Fruit fly (Drosophila melanogaster) whole organism, embryonic: ENCODE data around the gene Rrp45.

Experiments
- Adf1 ChIP-seq: fragments of 200-800 bp; sonication (Bioruptor generic); IDR thresholded peaks from 2 replicates; pipeline ENCODE4 v1.3.6; 2022; ENCODE audit warnings: missing biosample characterization, missing genetic modification characterization
- CG10366 ChIP-seq: fragments of 200-800 bp; sonication (Bioruptor generic); IDR thresholded peaks from 2 replicates; pipeline ENCODE4 v1.3.6; 2022; ENCODE audit warnings: missing biosample characterization, missing genetic modification characterization
- CG10462 ChIP-seq: fragments of 200-800 bp; sonication (Bioruptor generic); optimal IDR thresholded peaks from 2 replicates; lab custom pipeline; 2016; ENCODE audit warnings: missing biosample characterization, missing genetic modification characterization
- CG11247 ChIP-seq: fragments of 200-800 bp; sonication (Bioruptor generic); IDR thresholded peaks from 2 replicates; pipeline ENCODE4 v1.3.6; 2022; ENCODE audit warnings: missing biosample characterization, missing genetic modification characterization
- CG11560 ChIP-seq: fragments of 200-800 bp; sonication (Bioruptor generic); IDR thresholded peaks from 3 replicates; pipeline ENCODE4 v1.3.6; 2022; ENCODE audit warnings: missing biosample characterization, missing genetic modification characterization
- CG1529 ChIP-seq: fragments of 200-800 bp; sonication (Bioruptor generic); optimal IDR thresholded peaks from 3 replicates; lab custom pipeline; 2018; ENCODE audit warnings: missing biosample characterization, missing genetic modification characterization
- CG16863 ChIP-seq: fragments of 200-800 bp; sonication (Bioruptor generic); optimal IDR thresholded peaks from 3 replicates; lab custom pipeline; 2016; ENCODE audit warnings: missing biosample characterization, missing genetic modification characterization
- CG17359 ChIP-seq: fragments of 200-800 bp; sonication (Bioruptor generic); optimal IDR thresholded peaks from 3 replicates; lab custom pipeline; 2018; ENCODE audit warnings: missing biosample characterization, mild to moderate bottlenecking, missing genetic modification characterization, moderate library complexity
- CG17802 ChIP-seq: fragments of 200-800 bp; sonication (Bioruptor generic); optimal IDR thresholded peaks from 2 replicates; lab custom pipeline; 2018; ENCODE audit warnings: missing biosample characterization, mild to moderate bottlenecking, missing genetic modification characterization, moderate library complexity
- CG18599 ChIP-seq: fragments of 200-800 bp; sonication (Bioruptor generic); optimal IDR thresholded peaks from 3 replicates; lab custom pipeline; 2017; ENCODE audit warnings: missing biosample characterization, missing genetic modification characterization, mild to moderate bottlenecking, moderate library complexity, missing genetic modification reagents
- CG2120 ChIP-seq: fragments of 200-800 bp; sonication (Bioruptor generic); optimal IDR thresholded peaks from 3 replicates; lab custom pipeline; 2016; ENCODE audit warnings: missing biosample characterization, missing genetic modification characterization
- CG30403 ChIP-seq: fragments of 200-800 bp; sonication (Bioruptor generic); optimal IDR thresholded peaks from 3 replicates; lab custom pipeline; 2016; ENCODE audit warnings: missing biosample characterization, missing genetic modification characterization
- CG4328 ChIP-seq: fragments of 200-800 bp; sonication (Bioruptor generic); optimal IDR thresholded peaks from 3 replicates; lab custom pipeline; 2017; ENCODE audit warnings: missing biosample characterization, missing genetic modification reagents, missing genetic modification characterization
- CG6272 ChIP-seq: fragments of 200-800 bp; sonication (Bioruptor generic); IDR thresholded peaks from 2 replicates; pipeline ENCODE4 v1.3.6; 2022; ENCODE audit warnings: missing biosample characterization, missing genetic modification characterization
- CG6813 ChIP-seq: fragments of 200-800 bp; sonication (Bioruptor generic); optimal IDR thresholded peaks from 2 replicates; lab custom pipeline; 2017; ENCODE audit warnings: missing biosample characterization, missing genetic modification characterization, mild to moderate bottlenecking, moderate library complexity, missing genetic modification reagents
- CG8290 ChIP-seq, 3 experiments: fragments of 200-800 bp; sonication (Bioruptor generic); optimal IDR thresholded peaks; 2 replicates each; lab custom pipeline; 2016 to 2019; ENCODE audit warnings: missing biosample characterization in 3 of 3, missing genetic modification characterization in 3 of 3, mild to moderate bottlenecking in 2 of 3, moderate library complexity in 1 of 3
- CG9727 ChIP-seq: fragments of 200-800 bp; sonication (Bioruptor generic); optimal IDR thresholded peaks from 3 replicates; lab custom pipeline; 2017; ENCODE audit warnings: missing biosample characterization, mild to moderate bottlenecking, missing genetic modification characterization
- CG9932 ChIP-seq: fragments of 200-800 bp; sonication (Bioruptor generic); IDR thresholded peaks from 2 replicates; pipeline ENCODE4 v1.3.6; 2022; ENCODE audit warnings: missing biosample characterization, missing genetic modification characterization
- CHES-1-like ChIP-seq: fragments of 200-800 bp; sonication (Bioruptor generic); optimal IDR thresholded peaks from 2 replicates; lab custom pipeline; 2016; ENCODE audit warnings: missing biosample characterization, missing genetic modification characterization
- CTCF ChIP-seq: fragments of 200-800 bp; sonication (Bioruptor generic); optimal IDR thresholded peaks from 2 replicates; lab custom pipeline; 2017; ENCODE audit warnings: missing biosample characterization, mild to moderate bottlenecking, missing genetic modification characterization, moderate library complexity
- CoRest ChIP-seq: fragments of 200-800 bp; sonication (Bioruptor generic); optimal IDR thresholded peaks from 3 replicates; lab custom pipeline; 2018; ENCODE audit warnings: missing biosample characterization, mild to moderate bottlenecking, missing genetic modification characterization, moderate library complexity
- Dbx ChIP-seq: fragments of 200-800 bp; sonication (Bioruptor generic); IDR thresholded peaks from 3 replicates; pipeline ENCODE4 v1.3.6; 2022; ENCODE audit warnings: missing biosample characterization, missing genetic modification characterization
- Fer3 ChIP-seq: fragments of 200-800 bp; sonication (Bioruptor generic); optimal IDR thresholded peaks from 2 replicates; lab custom pipeline; 2018; ENCODE audit warnings: missing biosample characterization, mild to moderate bottlenecking, missing genetic modification characterization, moderate library complexity
- HLH3B ChIP-seq: fragments of 200-800 bp; sonication (Bioruptor generic); IDR thresholded peaks from 2 replicates; pipeline ENCODE4 v1.3.6; 2022; ENCODE audit warnings: missing biosample characterization, missing genetic modification characterization
- MTF-1 ChIP-seq: fragments of 200-800 bp; sonication (Bioruptor generic); optimal IDR thresholded peaks from 2 replicates; lab custom pipeline; 2018; ENCODE audit warnings: missing biosample characterization, mild to moderate bottlenecking, missing genetic modification characterization, borderline replicate concordance
- Med ChIP-seq: fragments of 200-800 bp; sonication (Bioruptor generic); peaks from one replicate; lab custom pipeline; 2016; ENCODE audit warnings: missing biosample characterization, missing genetic modification characterization, mild to moderate bottlenecking, inconsistent platforms, moderate library complexity
- Myb ChIP-seq: fragments of 200-800 bp; sonication (Bioruptor generic); optimal IDR thresholded peaks from 2 replicates; lab custom pipeline; 2016; ENCODE audit warnings: missing biosample characterization, missing genetic modification characterization
- NK7.1 ChIP-seq: fragments of 200-800 bp; sonication (Bioruptor generic); optimal IDR thresholded peaks from 3 replicates; lab custom pipeline; 2016; ENCODE audit warnings: missing biosample characterization, missing genetic modification characterization
- Oli ChIP-seq: fragments of 200-800 bp; sonication (Bioruptor generic); optimal IDR thresholded peaks from 2 replicates; lab custom pipeline; 2018; ENCODE audit warnings: missing biosample characterization, mild to moderate bottlenecking, missing genetic modification characterization, moderate library complexity
- Opbp ChIP-seq: fragments of 200-800 bp; sonication (Bioruptor generic); IDR thresholded peaks from 3 replicates; pipeline ENCODE4 v1.3.6; 2022; ENCODE audit warnings: missing biosample characterization, missing genetic modification characterization; ENCODE audit not compliant: partially characterized antibody
- Stat92E ChIP-seq, 3 experiments: fragments of >200 bp in 2 of 3; fragments of 200-800 bp in 1 of 3; sonication (Bioruptor generic) in 1 of 3; optimal IDR thresholded peaks; 2 replicates each; lab custom pipeline; 2017 to 2019; ENCODE audit warnings: missing biosample characterization in 3 of 3, missing genetic modification characterization in 3 of 3, mild to moderate bottlenecking in 1 of 3, moderate library complexity in 1 of 3
- ab ChIP-seq: fragments of 200-800 bp; sonication (Bioruptor generic); optimal IDR thresholded peaks from 2 replicates; lab custom pipeline; 2016; ENCODE audit warnings: missing biosample characterization, missing genetic modification characterization
- bab2 ChIP-seq: fragments of 200-800 bp; sonication (Bioruptor generic); optimal IDR thresholded peaks from 2 replicates; lab custom pipeline; 2016; ENCODE audit warnings: missing biosample characterization, missing genetic modification characterization
- chinmo ChIP-seq: fragments of 200-800 bp; sonication (Bioruptor generic); IDR thresholded peaks from 4 replicates; pipeline ENCODE4 v1.3.6; 2022; ENCODE audit warnings: missing biosample characterization, missing genetic modification characterization; ENCODE audit not compliant: partially characterized antibody
- chm ChIP-seq: fragments of 200-800 bp; sonication (Bioruptor generic); IDR thresholded peaks from 2 replicates; pipeline ENCODE4 v1.3.6; 2022; ENCODE audit warnings: missing biosample characterization, missing genetic modification characterization
- ci ChIP-seq: fragments of 200-800 bp; sonication (Bioruptor generic); IDR thresholded peaks from 3 replicates; pipeline ENCODE4 v1.3.6; 2022; ENCODE audit warnings: missing biosample characterization, missing genetic modification characterization
- ewg ChIP-seq: fragments of 200-800 bp; sonication (Bioruptor generic); optimal IDR thresholded peaks from 3 replicates; lab custom pipeline; 2017; ENCODE audit warnings: mild to moderate bottlenecking, missing biosample characterization, missing genetic modification reagents, missing genetic modification characterization
- fd3F ChIP-seq: fragments of 200-800 bp; sonication (Bioruptor generic); optimal IDR thresholded peaks from 2 replicates; lab custom pipeline; 2018; ENCODE audit warnings: missing biosample characterization, mild to moderate bottlenecking, missing genetic modification characterization, moderate library complexity
- gem ChIP-seq: fragments of 200-800 bp; sonication (Bioruptor generic); optimal IDR thresholded peaks from 2 replicates; lab custom pipeline; 2019; ENCODE audit warnings: missing biosample characterization, mild to moderate bottlenecking, missing genetic modification characterization, moderate library complexity
- grau ChIP-seq: fragments of 200-800 bp; optimal IDR thresholded peaks from 3 replicates; lab custom pipeline; 2019; ENCODE audit warnings: missing biosample characterization, mild to moderate bottlenecking, missing genetic modification characterization, moderate library complexity
- gsb-n ChIP-seq: fragments of 200-800 bp; sonication (Bioruptor generic); optimal IDR thresholded peaks from 3 replicates; lab custom pipeline; 2018; ENCODE audit warnings: missing biosample characterization, mild to moderate bottlenecking, missing genetic modification characterization
- her ChIP-seq: fragments of 200-800 bp; sonication (Bioruptor generic); optimal IDR thresholded peaks from 2 replicates; lab custom pipeline; 2016; ENCODE audit warnings: missing biosample characterization, missing genetic modification characterization
- ind ChIP-seq: fragments of 200-800 bp; sonication (Bioruptor generic); optimal IDR thresholded peaks from 3 replicates; lab custom pipeline; 2016; ENCODE audit warnings: missing biosample characterization, missing genetic modification characterization
- pb ChIP-seq: fragments of 200-800 bp; sonication (Bioruptor generic); optimal IDR thresholded peaks from 3 replicates; lab custom pipeline; 2016; ENCODE audit warnings: missing biosample characterization, missing genetic modification characterization
- pros ChIP-seq: fragments of 200-800 bp; sonication (Bioruptor generic); optimal IDR thresholded peaks from 3 replicates; lab custom pipeline; 2019; ENCODE audit warnings: missing biosample characterization, mild to moderate bottlenecking, missing genetic modification characterization, moderate library complexity
- pum ChIP-seq: fragments of 200-800 bp; sonication (Bioruptor generic); optimal IDR thresholded peaks from 2 replicates; lab custom pipeline; 2016; ENCODE audit warnings: missing biosample characterization, missing genetic modification characterization
- ranshi ChIP-seq: fragments of 200-800 bp; sonication (Bioruptor generic); IDR thresholded peaks from 2 replicates; pipeline ENCODE4 v1.3.6; 2022; ENCODE audit warnings: missing biosample characterization, missing genetic modification characterization
- so ChIP-seq: fragments of 200-800 bp; sonication (Bioruptor generic); IDR thresholded peaks from 3 replicates; pipeline ENCODE4 v1.3.6; 2022; ENCODE audit warnings: missing biosample characterization, missing genetic modification characterization
- trh ChIP-seq: fragments of 200-800 bp; sonication (Bioruptor generic); optimal IDR thresholded peaks from 2 replicates; lab custom pipeline; 2016; ENCODE audit warnings: missing biosample characterization, missing genetic modification characterization
- zf30C ChIP-seq: fragments of 200-800 bp; sonication (Bioruptor generic); optimal IDR thresholded peaks from 3 replicates; lab custom pipeline; 2018; ENCODE audit warnings: missing biosample characterization, mild to moderate bottlenecking, missing genetic modification characterization
- zfh2 ChIP-seq: fragments of 200-800 bp; sonication (Bioruptor generic); optimal IDR thresholded peaks from 2 replicates; lab custom pipeline; 2016; ENCODE audit warnings: missing biosample characterization, missing genetic modification characterization

The Rrp45 gene

DNA sequence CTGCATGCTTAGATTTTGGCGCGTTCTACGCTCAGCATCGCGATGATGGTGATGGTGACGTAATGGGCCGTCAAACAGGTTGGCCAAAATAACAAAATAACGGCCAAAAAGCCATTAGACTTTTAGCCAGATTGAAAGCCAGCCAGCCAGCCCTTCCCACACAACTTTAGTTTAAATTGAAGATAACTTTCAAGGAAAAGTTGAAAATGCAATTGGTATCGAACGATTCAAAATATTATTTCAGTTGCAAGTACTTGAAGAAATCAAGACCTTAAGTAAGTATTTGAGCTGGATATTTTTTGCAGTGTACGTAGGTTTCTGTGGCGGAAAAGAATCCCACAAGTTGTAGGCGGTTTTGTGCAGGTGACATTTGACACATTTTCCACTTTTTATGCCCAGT lies 10.0 kb downstream of the Rrp45 start (continued):
- peak; percentile 19 for TF ChIP-seq Fer3 (tag; lab: Kevin White, UChicago)
- no peak for TF ChIP-seq CG4328
- 0 out of 2 replicates have a peak, but pooled peaks have one; percentile 9 for TF ChIP-seq chm (GFP tag; lab: Robert Waterston, UW)
- peak; percentile 59; the same call in 1 of the 2 replicates for TF ChIP-seq CG9932
- TF ChIP-seq CG6272 (GFP tag; lab: Robert Waterston, UW): no peak
- TF ChIP-seq HLH3B (GFP tag; lab: Robert Waterston, UW): no peak
- TF ChIP-seq ab: no peak
- peak; percentile 42 for TF ChIP-seq CG18599 (GFP tag; lab: Kevin White, UChicago)
- no peak for TF ChIP-seq CG6813 (GFP tag; lab: Kevin White, UChicago)
- TF ChIP-seq CG1529 (GFP tag; lab: Kevin White, UChicago): no peak
- TF ChIP-seq ind: peak; percentile 9
- no peak for TF ChIP-seq pum (GFP tag; lab: Kevin White, UChicago)
- TF ChIP-seq chinmo (GFP tag; lab: Robert Waterston, UW): no peak
- TF ChIP-seq CoRest (tag; lab: Kevin White, UChicago): peak; percentile 46
- TF ChIP-seq CG10366: no peak
- TF ChIP-seq CG2120 (GFP tag; lab: Kevin White, UChicago): peak; percentile 69
- peak; percentile 27 for TF ChIP-seq bab2 (GFP tag; lab: Kevin White, UChicago)
- TF ChIP-seq CG17802 (tag; lab: Kevin White, UChicago): peak; percentile 11
- peak; percentile 8 for TF ChIP-seq Oli (tag; lab: Kevin White, UChicago)
- TF ChIP-seq CG10462 (GFP tag; lab: Kevin White, UChicago): no peak
- TF ChIP-seq ewg: no peak
- TF ChIP-seq Myb: peak; percentile 22
- no peak for TF ChIP-seq Stat92E (GFP tag; optimal IDR thresholded peaks at IDR 0.05; lab: Kevin White, UChicago)
- TF ChIP-seq gem: peak; percentile 51
- TF ChIP-seq Adf1 (GFP tag; lab: Robert Waterston, UW): no peak
- no peak for TF ChIP-seq pros
- peak; percentile 13 for TF ChIP-seq her (GFP tag; lab: Kevin White, UChicago)
- TF ChIP-seq zfh2 (GFP tag; lab: Kevin White, UChicago): peak; percentile 41
- no peak for TF ChIP-seq gsb-n (tag; lab: Kevin White, UChicago)
- TF ChIP-seq MTF-1 (GFP tag; lab: Kevin White, UChicago): no peak
- peak; percentile 45 for TF ChIP-seq CHES-1-like (GFP tag; lab: Kevin White, UChicago)
- TF ChIP-seq grau: peak; percentile 43
- peak; percentile 3 for TF ChIP-seq CG17359 (tag; lab: Kevin White, UChicago)
- TF ChIP-seq CG16863 (GFP tag; lab: Kevin White, UChicago): peak; percentile 43
- peak; percentile 29 for TF ChIP-seq pb (GFP tag; lab: Kevin White, UChicago)
- 0 out of 3 replicates have a peak, but pooled peaks have one; percentile 17 for TF ChIP-seq CG11560 (tag; lab: Robert Waterston, UW)
- no peak for TF ChIP-seq zf30C (GFP tag; lab: Kevin White, UChicago)
- TF ChIP-seq CG30403 (GFP tag; lab: Kevin White, UChicago): peak; percentile 6
- no peak for TF ChIP-seq trh (GFP tag; lab: Kevin White, UChicago)
- no peak for TF ChIP-seq so (GFP tag; lab: Robert Waterston, UW)
- no peak for TF ChIP-seq CTCF (GFP tag; lab: Kevin White, UChicago)
- no peak for TF ChIP-seq CG9727 (GFP tag; lab: Kevin White, UChicago)
- no peak for TF ChIP-seq CG8290 (GFP tag; optimal IDR thresholded peaks at IDR 0.05; lab: Kevin White, UChicago)
- TF ChIP-seq CG8290 (tag; optimal IDR thresholded peaks at IDR 0.05; lab: Kevin White, UChicago): peak in 1 of 2 experiments; percentile 69
- TF ChIP-seq fd3F (GFP tag; lab: Kevin White, UChicago): peak; percentile 16
- TF ChIP-seq ranshi (GFP tag; lab: Robert Waterston, UW): no peak
- TF ChIP-seq CG11247: no peak
- 0 out of 3 replicates have a peak, but pooled peaks have one; percentile 47 for TF ChIP-seq Dbx (GFP tag; lab: Robert Waterston, UW)
- no peak for TF ChIP-seq Opbp
- no peak for TF ChIP-seq NK7.1 (GFP tag; lab: Kevin White, UChicago)
- 0 out of 3 replicates have a peak, but pooled peaks have one; percentile 21 for TF ChIP-seq ci (GFP tag; lab: Robert Waterston, UW)
- peak; percentile 88 for TF ChIP-seq Med (GFP tag; lab: Kevin White, UChicago)
